Fruit fly (Drosophila melanogaster) S2 (cell line): Measurements from ENCODE around the gene CG3323.

Experiments
- CG8478 ChIP-seq: fragments of >200 bp; optimal IDR thresholded peaks from 2 replicates; lab custom pipeline; 2018
- CTCF ChIP-seq, 2 experiments: fragments of >200 bp; optimal IDR thresholded peaks; 2 replicates each; lab custom pipeline; 2018

DNA sequence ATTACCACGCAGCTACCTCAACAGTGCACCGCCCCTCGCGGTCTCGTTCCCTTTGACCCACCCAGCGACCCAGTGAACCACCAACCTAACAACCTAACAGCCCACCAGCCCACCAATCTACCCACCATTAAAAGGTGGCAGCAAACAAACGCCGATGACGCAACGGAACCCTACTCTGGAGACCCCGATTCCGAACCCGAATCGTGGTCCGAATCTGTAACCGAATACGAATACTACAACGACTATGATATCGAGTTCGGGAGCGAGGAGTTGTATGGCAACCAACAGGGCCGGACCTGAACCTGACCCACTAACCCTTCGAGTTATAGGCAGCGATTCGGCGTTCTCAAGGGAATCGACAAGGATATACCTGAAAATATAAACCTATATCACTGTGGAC, 31.8 kb upstream of the CG3323 start:
- TF ChIP-seq CG8478 (no peak), CTCF (optimal IDR thresholded peaks at IDR 0.05; lab: Kevin White, UChicago) (no peak)
